Fruit fly (Drosophila melanogaster): Measurements from ENCODE around the gene Mcm6.

The Mcm6 gene

DNA sequence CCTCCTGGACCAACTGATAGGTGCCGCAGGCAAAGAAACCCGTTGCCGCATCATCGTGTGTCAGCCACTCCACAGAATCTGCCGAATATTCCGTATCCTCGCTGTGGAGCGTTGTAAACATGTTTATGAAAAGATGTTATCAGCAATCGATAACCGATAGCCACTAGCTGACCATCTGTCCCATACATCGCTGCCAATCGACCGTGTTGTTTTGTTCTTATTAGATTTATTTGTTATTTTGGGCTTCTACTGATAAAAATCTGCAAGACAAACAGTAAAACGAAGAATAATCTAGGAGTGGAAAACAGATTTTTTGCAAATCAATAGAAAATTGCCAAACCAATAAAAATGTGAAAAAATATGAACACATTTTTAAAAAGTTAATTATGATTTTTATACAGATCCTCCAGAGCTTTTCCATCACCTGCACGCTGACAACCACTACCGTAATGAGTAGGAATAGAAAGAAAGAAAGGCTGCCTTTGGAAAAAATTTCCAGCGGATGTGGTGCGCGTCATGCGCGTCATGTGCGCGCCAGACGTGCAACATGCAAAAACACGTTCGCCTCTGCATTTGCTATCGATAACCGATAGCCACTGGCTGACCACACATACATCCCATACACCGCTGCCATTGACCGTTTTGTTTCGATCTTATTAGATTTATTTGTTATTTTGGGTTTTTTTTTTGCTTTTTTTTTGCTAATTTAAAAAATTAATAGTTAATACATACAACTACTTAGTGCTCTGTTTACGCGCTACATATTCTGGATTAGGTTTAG, 14.6 kb downstream of the Mcm6 start, which contains the start of gene CG3184 (continued):
- TF ChIP-seq Doc3 (GFP tag; IDR thresholded peaks at IDR 0.05; ENCODE audit: partially characterized antibody) (0 out of 3 replicates have a peak, but pooled peaks have one; percentile 33), stwl (tag; optimal IDR thresholded peaks at IDR 0.05) (peak; percentile 30), MBD-R2 (GFP tag; IDR thresholded peaks at IDR 0.05) (peak; percentile 49), CG13287 (GFP tag; IDR thresholded peaks at IDR 0.05; ENCODE audit: partially characterized antibody) (peak; percentile 25), h (optimal IDR thresholded peaks at IDR 0.05) (no peak), bbx (GFP tag; IDR thresholded peaks at IDR 0.05; ENCODE audit: partially characterized antibody) (peak; percentile 57), inv (GFP tag; IDR thresholded peaks at IDR 0.05; ENCODE audit: partially characterized antibody) (0 out of 2 replicates have a peak, but pooled peaks have one; percentile 27), HLH3B (GFP tag; IDR thresholded peaks at IDR 0.05) (no peak), tna (GFP tag; IDR thresholded peaks at IDR 0.05; ENCODE audit: partially characterized antibody) (peak; percentile 49), hb (GFP tag; IDR thresholded peaks at IDR 0.05; ENCODE audit: partially characterized antibody) (peak; percentile 43; the same call in 1 of the 3 replicates), Eip74EF (GFP tag; optimal IDR thresholded peaks at IDR 0.05) (no peak), CG16813 (GFP tag; IDR thresholded peaks at IDR 0.05; ENCODE audit: partially characterized antibody) (peak; percentile 45; the same call in 2 of the 3 replicates), Bteb2 (GFP tag; optimal IDR thresholded peaks at IDR 0.05) (no peak), ssp (GFP tag; IDR thresholded peaks at IDR 0.05) (no peak), Opbp (GFP tag; IDR thresholded peaks at IDR 0.05; ENCODE audit: partially characterized antibody) (peak; percentile 30; the same call in 2 of the 3 replicates), CG14710 (tag; optimal IDR thresholded peaks at IDR 0.05) (peak; percentile 13), Hmr (GFP tag; optimal IDR thresholded peaks at IDR 0.05) (no peak), Scr (GFP tag; IDR thresholded peaks at IDR 0.05; ENCODE audit: partially characterized antibody) (peak; percentile 54), CG2116 (GFP tag; optimal IDR thresholded peaks at IDR 0.05) (peak; percentile 87), CG32532 (GFP tag; IDR thresholded peaks at IDR 0.05) (no peak), CG7372 (GFP tag; IDR thresholded peaks at IDR 0.05) (no peak), Elba2 (GFP tag; optimal IDR thresholded peaks at IDR 0.05) (no peak), sr (GFP tag; IDR thresholded peaks at IDR 0.05) (0 out of 3 replicates have a peak, but pooled peaks have one; percentile 25), pzg (GFP tag; optimal IDR thresholded peaks at IDR 0.05) (peak; percentile 2), CG17802 (tag; optimal IDR thresholded peaks at IDR 0.05) (no peak), Fer3 (tag; optimal IDR thresholded peaks at IDR 0.05) (no peak), E2f2 (GFP tag; IDR thresholded peaks at IDR 0.05) (0 out of 2 replicates have a peak, but pooled peaks have one; percentile 22), bigmax (GFP tag; optimal IDR thresholded peaks at IDR 0.05) (no peak), p53 (GFP tag; optimal IDR thresholded peaks at IDR 0.05) (peak; percentile 90)

DNA sequence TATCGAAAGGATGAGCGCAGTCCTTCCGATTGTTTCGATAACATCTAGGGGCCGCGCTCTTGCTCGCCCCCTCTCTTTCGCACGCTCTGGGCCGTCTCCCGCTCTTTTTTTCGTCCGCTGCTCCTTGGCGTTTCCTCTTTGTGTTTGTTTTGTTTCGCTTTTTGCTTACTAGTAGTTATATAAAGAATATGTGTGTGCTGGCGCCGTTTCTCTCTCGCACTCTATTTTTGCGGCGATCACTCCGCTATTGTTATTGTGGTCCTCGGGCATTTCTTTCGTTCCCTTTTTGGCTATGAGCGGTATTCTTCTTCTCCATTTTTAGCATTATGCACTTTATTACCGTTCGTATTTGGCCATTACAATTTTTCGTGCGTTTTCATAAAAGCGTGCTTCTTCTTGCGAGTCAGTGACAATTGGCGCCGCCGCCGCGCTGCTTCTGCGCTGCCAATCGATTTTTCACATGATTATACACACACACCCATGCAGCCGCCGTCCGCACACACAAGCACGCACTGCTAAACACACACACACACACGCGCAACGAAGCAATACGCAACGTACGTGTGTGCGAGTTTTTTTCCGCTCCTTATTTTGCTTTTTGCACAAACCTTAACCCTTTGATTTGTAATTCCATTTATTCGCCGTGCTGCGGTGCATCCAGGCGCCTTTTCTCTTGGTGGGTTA, 20.1 kb downstream of the Mcm6 start:
- TF ChIP-seq CG11456 (GFP tag; IDR thresholded peaks at IDR 0.05), result no peak
- TF ChIP-seq CG15479 (GFP tag; optimal IDR thresholded peaks at IDR 0.05), result peak; percentile 63
- peak; percentile 65 for TF ChIP-seq MESR4 (GFP tag; optimal IDR thresholded peaks at IDR 0.05)
- peak; percentile 26 for TF ChIP-seq dm (GFP tag; optimal IDR thresholded peaks at IDR 0.05)
- no peak for TF ChIP-seq CG3281 (GFP tag; optimal IDR thresholded peaks at IDR 0.05)
- no peak for TF ChIP-seq CG14710 (tag; optimal IDR thresholded peaks at IDR 0.05)
- no peak for TF ChIP-seq CG42726 (GFP tag; IDR thresholded peaks at IDR 0.05; ENCODE audit: partially characterized antibody)
- no peak for TF ChIP-seq CG10654 (GFP tag; optimal IDR thresholded peaks at IDR 0.05)
- TF ChIP-seq CG9437 (GFP tag; optimal IDR thresholded peaks at IDR 0.05), result no peak
- TF ChIP-seq CG12236 (GFP tag; optimal IDR thresholded peaks at IDR 0.05), result no peak
- no peak for TF ChIP-seq Dip3 (GFP tag; optimal IDR thresholded peaks at IDR 0.05)
- TF ChIP-seq HLH54F (GFP tag; optimal IDR thresholded peaks at IDR 0.05), result no peak
- TF ChIP-seq CG6689 (GFP tag; IDR thresholded peaks at IDR 0.05), result no peak
- no peak for TF ChIP-seq Myb (GFP tag; optimal IDR thresholded peaks at IDR 0.05)
- no peak for TF ChIP-seq zen (tag; optimal IDR thresholded peaks at IDR 0.05)
- TF ChIP-seq CG17186 (GFP tag; optimal IDR thresholded peaks at IDR 0.05), result peak; percentile 22
- no peak for TF ChIP-seq CG1792 (GFP tag; optimal IDR thresholded peaks at IDR 0.05)
- TF ChIP-seq CG7556 (GFP tag; optimal IDR thresholded peaks at IDR 0.05), result no peak
- no peak for TF ChIP-seq CG4360 (GFP tag; IDR thresholded peaks at IDR 0.05)
- TF ChIP-seq grn (GFP tag; optimal IDR thresholded peaks at IDR 0.05), result no peak
